Fruit fly (Drosophila melanogaster) whole organism, embryonic: ENCODE results near the gene Cpr67Fa1.

Experiments used
- CG7963 ChIP-seq: fragments of 200-800 bp; sonication (Bioruptor generic); IDR thresholded peaks from 3 replicates; pipeline ENCODE4 v1.3.6; 2022; ENCODE audit warnings: missing biosample characterization, missing genetic modification characterization; ENCODE audit not compliant: partially characterized antibody
- zen2 ChIP-seq: fragments of 200-800 bp; sonication (Bioruptor generic); IDR thresholded peaks from 3 replicates; pipeline ENCODE4 v1.3.6; 2022; ENCODE audit warnings: missing biosample characterization, missing genetic modification characterization; ENCODE audit not compliant: partially characterized antibody

- TF ChIP-seq zen2 (no peak), CG7963 (no peak)
Measured at dm6 chr3L:10849620-10850302, 40.0 kb upstream of the Cpr67Fa1 start.
